Worm (Caenorhabditis elegans) whole organism, L2 larva: ENCODE data around the gene Y39G8B.9.

ENCODE experiments used
- C34F6.9 ChIP-seq: fragments of 150-350 bp; optimal IDR thresholded peaks from 2 replicates; lab custom pipeline; 2014; ENCODE audit warnings: missing biosample characterization, missing genetic modification characterization
- F13H6.1 ChIP-seq: sonication (generic microtip); optimal IDR thresholded peaks from 2 replicates; lab custom pipeline; 2016; ENCODE audit warnings: missing genetic modification characterization, missing compliant biosample characterization
- R02D3.7 ChIP-seq: fragments of 150-350 bp; optimal IDR thresholded peaks from 2 replicates; lab custom pipeline; 2014; ENCODE audit warnings: missing biosample characterization, missing genetic modification characterization
- Y55F3AM.14 ChIP-seq: fragments of 200-800 bp; sonication (Bioruptor generic); optimal IDR thresholded peaks from 2 replicates; lab custom pipeline; 2018; ENCODE audit warnings: mild to moderate bottlenecking, missing genetic modification characterization, missing compliant biosample characterization
- alr-1 ChIP-seq: fragments of 150-350 bp; optimal IDR thresholded peaks from 2 replicates; lab custom pipeline; 2014; ENCODE audit warnings: missing biosample characterization, missing genetic modification characterization
- aly-2 ChIP-seq: fragments of 150-350 bp; optimal IDR thresholded peaks from 2 replicates; lab custom pipeline; 2014; ENCODE audit warnings: missing biosample characterization, missing genetic modification characterization
- ama-1 ChIP-seq: fragments of 150-350 bp; optimal IDR thresholded peaks from 2 replicates; lab custom pipeline; 2018; ENCODE audit warnings: inconsistent platforms
- blmp-1 ChIP-seq: sonication (generic microtip); optimal IDR thresholded peaks from 2 replicates; lab custom pipeline; 2017; ENCODE audit warnings: missing genetic modification characterization, mild to moderate bottlenecking, missing compliant biosample characterization, antibody characterized with exemption, moderate library complexity; ENCODE audit not compliant: insufficient read depth
- crh-2 ChIP-seq: sonication (generic microtip); optimal IDR thresholded peaks from 2 replicates; lab custom pipeline; 2017; ENCODE audit warnings: missing biosample characterization, missing genetic modification characterization
- dmd-4 ChIP-seq: sonication (generic microtip); optimal IDR thresholded peaks from 2 replicates; lab custom pipeline; 2017; ENCODE audit warnings: missing biosample characterization, missing genetic modification characterization
- egl-27 ChIP-seq: sonication (generic microtip); optimal IDR thresholded peaks from 3 replicates; lab custom pipeline; 2017; ENCODE audit warnings: missing biosample characterization, missing genetic modification reagents, missing genetic modification characterization
- fos-1 ChIP-seq: fragments of 150-350 bp; optimal IDR thresholded peaks from 2 replicates; lab custom pipeline; 2014; ENCODE audit warnings: missing biosample characterization, missing genetic modification characterization
- gmeb-1 ChIP-seq: fragments of 150-350 bp; optimal IDR thresholded peaks from 2 replicates; lab custom pipeline; 2014; ENCODE audit warnings: missing biosample characterization, missing genetic modification characterization
- lin-11 ChIP-seq: fragments of 150-350 bp; sonication (generic microtip); optimal IDR thresholded peaks from 2 replicates; lab custom pipeline; 2014; ENCODE audit warnings: missing biosample characterization, missing genetic modification characterization, inconsistent platforms, mixed read lengths
- lin-13 ChIP-seq: fragments of 150-350 bp; optimal IDR thresholded peaks from 2 replicates; lab custom pipeline; 2014; ENCODE audit warnings: missing biosample characterization, missing genetic modification reagents, missing genetic modification characterization
- mab-5 ChIP-seq: fragments of 150-350 bp; optimal IDR thresholded peaks from 2 replicates; lab custom pipeline; 2014; ENCODE audit warnings: missing biosample characterization, missing genetic modification characterization
- mbf-1 ChIP-seq: sonication (generic microtip); optimal IDR thresholded peaks from 2 replicates; lab custom pipeline; 2017; ENCODE audit warnings: missing biosample characterization, missing genetic modification characterization
- mdl-1 ChIP-seq, 2 experiments: fragments of 150-350 bp in 1 of 2; sonication (generic microtip) in 1 of 2; optimal IDR thresholded peaks; 2 replicates each; lab custom pipeline; 2017; ENCODE audit warnings: missing biosample characterization in 2 of 2, missing genetic modification characterization in 2 of 2
- nhr-10 ChIP-seq: sonication (generic microtip); optimal IDR thresholded peaks from 2 replicates; lab custom pipeline; 2017; ENCODE audit warnings: missing biosample characterization, missing genetic modification characterization
- nhr-129 ChIP-seq: fragments of 150-350 bp; optimal IDR thresholded peaks from 2 replicates; lab custom pipeline; 2014; ENCODE audit warnings: missing biosample characterization, missing genetic modification characterization
- nhr-21 ChIP-seq: fragments of 150-350 bp; optimal IDR thresholded peaks from 2 replicates; lab custom pipeline; 2014; ENCODE audit warnings: missing biosample characterization, missing genetic modification characterization
- nhr-23 ChIP-seq: fragments of 150-350 bp; optimal IDR thresholded peaks from 2 replicates; lab custom pipeline; 2014; ENCODE audit warnings: missing biosample characterization, missing genetic modification reagents, missing genetic modification characterization
- nhr-237 ChIP-seq: fragments of 150-350 bp; optimal IDR thresholded peaks from 2 replicates; lab custom pipeline; 2014; ENCODE audit warnings: missing biosample characterization, missing genetic modification characterization
- nhr-25 ChIP-seq: fragments of 150-350 bp; sonication (generic microtip); optimal IDR thresholded peaks from 3 replicates; lab custom pipeline; 2014; ENCODE audit warnings: missing biosample characterization, missing genetic modification characterization
- nhr-6 ChIP-seq: fragments of 150-350 bp; optimal IDR thresholded peaks from 2 replicates; lab custom pipeline; 2014; ENCODE audit warnings: missing biosample characterization, missing genetic modification characterization
- nhr-77 ChIP-seq: fragments of 150-350 bp; optimal IDR thresholded peaks from 2 replicates; lab custom pipeline; 2014; ENCODE audit warnings: missing biosample characterization, missing genetic modification characterization
- peb-1 ChIP-seq: fragments of 150-350 bp; optimal IDR thresholded peaks from 2 replicates; lab custom pipeline; 2014; ENCODE audit warnings: missing biosample characterization, missing genetic modification characterization
- skn-1 ChIP-seq: sonication (generic microtip); optimal IDR thresholded peaks from 2 replicates; lab custom pipeline; 2017; ENCODE audit warnings: missing biosample characterization, missing genetic modification characterization
- sma-3 ChIP-seq: sonication (generic microtip); optimal IDR thresholded peaks from 2 replicates; lab custom pipeline; 2016; ENCODE audit warnings: missing genetic modification reagents, missing genetic modification characterization, missing compliant biosample characterization
- unc-55 ChIP-seq: fragments of 150-350 bp; sonication (generic microtip); optimal IDR thresholded peaks from 3 replicates; lab custom pipeline; 2014; ENCODE audit warnings: missing biosample characterization, missing genetic modification reagents, missing genetic modification characterization
- unc-62 ChIP-seq: fragments of 150-350 bp; optimal IDR thresholded peaks from 2 replicates; lab custom pipeline; 2014; ENCODE audit warnings: missing biosample characterization, missing genetic modification reagents, missing genetic modification characterization
- ztf-1 ChIP-seq: fragments of 200-800 bp; sonication (Bioruptor generic); conservative IDR thresholded peaks from 2 replicates; pipeline ENCODE4 v1.3.6; 2022; ENCODE audit warnings: missing genetic modification characterization, missing compliant biosample characterization
- ztf-11 ChIP-seq: sonication (generic microtip); optimal IDR thresholded peaks from 2 replicates; lab custom pipeline; 2017; ENCODE audit warnings: missing biosample characterization, missing genetic modification characterization

Gene Y39G8B.9

DNA sequence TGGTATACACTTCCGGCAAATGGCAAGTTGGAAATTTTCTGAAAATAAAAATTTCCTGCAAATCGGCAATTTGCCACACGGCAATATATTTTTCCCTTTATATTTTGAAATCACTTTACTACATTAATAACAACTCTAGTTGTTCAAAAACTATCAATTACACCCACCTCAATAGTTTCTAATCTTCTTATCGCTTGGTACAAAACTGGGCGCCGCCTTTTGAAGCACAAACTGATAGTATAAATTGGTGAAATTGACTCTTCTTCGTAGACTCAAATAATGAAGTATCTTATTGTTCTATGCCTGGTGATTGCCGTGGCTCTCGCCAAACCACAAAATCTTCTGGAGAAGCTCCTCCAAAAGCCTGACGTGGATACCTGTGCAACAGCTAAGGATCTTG is at the start of gene Y39G8B.9:
Gene Y39G8B.9, plus strand, starts transcription at position 269 of the 400 bp plus-strand sequence.
- TF ChIP-seq fos-1 (peak; percentile 54), mbf-1 (no peak), R02D3.7 (tag; lab: Kevin White, UChicago) (no peak), F13H6.1 (no peak)

DNA sequence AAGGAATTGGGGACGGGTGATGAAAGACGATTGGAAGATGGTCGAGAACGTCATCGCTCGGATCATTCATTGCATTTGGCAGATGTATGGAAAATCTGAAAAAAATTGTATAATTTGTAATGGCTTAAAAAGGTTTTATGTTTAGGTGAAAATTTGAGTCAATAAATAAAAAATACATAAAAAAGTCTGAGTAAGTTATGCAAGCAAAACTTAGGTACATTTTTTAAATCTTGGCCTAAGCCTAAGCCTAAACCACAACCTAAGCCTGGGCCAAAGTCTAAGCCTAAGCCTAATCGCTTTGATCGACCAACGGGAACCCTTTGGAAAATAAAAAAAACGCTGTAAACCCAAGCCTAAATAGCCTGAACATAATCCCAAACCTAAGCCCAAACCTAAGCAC is 49.2 kb upstream of the Y39G8B.9 start, which contains the start of gene hot-3:
Gene hot-3, minus strand, starts transcription at position 101 of the 400 bp plus-strand sequence.
- no peak for TF ChIP-seq nhr-77 (tag; lab: Kevin White, UChicago)
- TF ChIP-seq alr-1 (tag; lab: Kevin White, UChicago): no peak
- no peak for TF ChIP-seq ztf-1 (GFP tag; lab: Robert Waterston, UW)
- no peak for TF ChIP-seq egl-27 (tag; lab: Kevin White, UChicago)
- TF ChIP-seq nhr-6 (tag; lab: Kevin White, UChicago): no peak
- no peak for TF ChIP-seq skn-1 (tag; lab: Kevin White, UChicago)
- TF ChIP-seq Y55F3AM.14 (GFP tag; lab: Kevin White, UChicago): no peak
- TF ChIP-seq nhr-21 (tag; lab: Kevin White, UChicago): no peak
- no peak for TF ChIP-seq ztf-11
- no peak for TF ChIP-seq mdl-1 (tag; optimal IDR thresholded peaks at IDR 0.05; lab: Kevin White, UChicago)
- no peak for TF ChIP-seq ama-1 (lab: Kevin White, UChicago)
- no peak for TF ChIP-seq peb-1 (tag; lab: Kevin White, UChicago)
- TF ChIP-seq sma-3 (GFP tag; lab: Kevin White, UChicago): no peak
- TF ChIP-seq nhr-23 (tag; lab: Kevin White, UChicago): no peak
- no peak for TF ChIP-seq lin-13 (GFP tag; lab: Kevin White, UChicago)
- TF ChIP-seq, all 48 proteins: peak for 0

DNA sequence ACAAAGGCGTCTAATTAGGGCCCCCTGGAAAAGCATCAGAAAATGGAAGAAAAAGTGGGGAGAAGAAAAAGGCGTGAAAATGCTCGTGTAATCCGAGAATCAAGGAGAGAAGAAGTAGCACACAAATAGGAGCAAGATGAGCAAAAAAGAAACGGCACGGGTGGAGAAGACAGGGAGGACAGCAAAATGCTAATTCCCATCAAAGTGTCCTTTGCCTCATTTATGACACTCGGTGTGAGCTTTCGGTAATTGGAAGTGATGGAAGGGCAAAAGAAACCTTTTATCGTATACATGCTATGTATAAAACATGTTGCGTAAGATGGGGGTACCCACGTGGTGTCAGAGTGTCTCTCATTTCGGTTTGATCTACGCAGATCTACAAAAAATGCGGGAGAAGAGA is 47.6 kb upstream of the Y39G8B.9 start:
- no peak for TF ChIP-seq alr-1 (tag; lab: Kevin White, UChicago)
- no peak for TF ChIP-seq unc-62 (GFP tag; lab: Kevin White, UChicago)
- TF ChIP-seq ama-1 (lab: Kevin White, UChicago): no peak
- TF ChIP-seq mdl-1 (tag; optimal IDR thresholded peaks at IDR 0.05; lab: Kevin White, UChicago): no peak
- TF ChIP-seq nhr-25 (tag; lab: Kevin White, UChicago): no peak
- TF ChIP-seq ztf-11: no peak
- no peak for TF ChIP-seq ztf-1 (GFP tag; lab: Robert Waterston, UW)
- no peak for TF ChIP-seq gmeb-1 (tag; lab: Kevin White, UChicago)
- TF ChIP-seq C34F6.9 (tag; lab: Kevin White, UChicago): no peak
- TF ChIP-seq nhr-129: no peak
- TF ChIP-seq nhr-77 (tag; lab: Kevin White, UChicago): no peak
- TF ChIP-seq skn-1 (tag; lab: Kevin White, UChicago): no peak
- no peak for TF ChIP-seq nhr-237
- TF ChIP-seq nhr-23 (tag; lab: Kevin White, UChicago): no peak
- TF ChIP-seq sma-3 (GFP tag; lab: Kevin White, UChicago): no peak

DNA sequence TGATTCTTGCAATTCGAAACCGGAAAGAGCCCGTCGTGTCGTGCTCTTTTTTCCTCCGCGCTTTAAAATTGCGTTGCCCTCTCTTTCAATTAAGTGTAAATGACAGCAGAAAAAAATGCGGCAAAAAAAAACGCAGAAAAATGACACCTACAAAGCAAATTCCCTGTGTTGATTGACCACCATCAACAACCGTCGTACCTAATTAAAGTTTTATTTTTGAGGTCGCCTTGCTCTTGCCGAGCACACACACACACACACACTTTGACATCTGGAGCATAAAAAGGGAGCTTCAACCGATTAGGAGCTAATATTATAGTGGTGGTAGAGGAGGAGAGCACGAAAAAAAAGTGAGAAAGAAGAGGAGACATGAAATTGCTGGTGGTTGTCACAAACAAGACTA is 45.3 kb upstream of the Y39G8B.9 start:
- TF ChIP-seq nhr-21 (tag; lab: Kevin White, UChicago) (no peak), nhr-6 (tag; lab: Kevin White, UChicago) (no peak), lin-11 (no peak), fos-1 (no peak), blmp-1 (tag; lab: Kevin White, UChicago) (no peak), crh-2 (tag; lab: Kevin White, UChicago) (no peak), nhr-77 (tag; lab: Kevin White, UChicago) (no peak), peb-1 (tag; lab: Kevin White, UChicago) (no peak), Y55F3AM.14 (GFP tag; lab: Kevin White, UChicago) (no peak), nhr-10 (tag; lab: Kevin White, UChicago) (no peak), ama-1 (lab: Kevin White, UChicago) (no peak), aly-2 (tag; lab: Kevin White, UChicago) (no peak), ztf-1 (GFP tag; lab: Robert Waterston, UW) (no peak), ztf-11 (no peak), unc-55 (no peak), nhr-23 (tag; lab: Kevin White, UChicago) (no peak), F13H6.1 (no peak), dmd-4 (tag; lab: Kevin White, UChicago) (no peak), nhr-25 (tag; lab: Kevin White, UChicago) (no peak)

DNA sequence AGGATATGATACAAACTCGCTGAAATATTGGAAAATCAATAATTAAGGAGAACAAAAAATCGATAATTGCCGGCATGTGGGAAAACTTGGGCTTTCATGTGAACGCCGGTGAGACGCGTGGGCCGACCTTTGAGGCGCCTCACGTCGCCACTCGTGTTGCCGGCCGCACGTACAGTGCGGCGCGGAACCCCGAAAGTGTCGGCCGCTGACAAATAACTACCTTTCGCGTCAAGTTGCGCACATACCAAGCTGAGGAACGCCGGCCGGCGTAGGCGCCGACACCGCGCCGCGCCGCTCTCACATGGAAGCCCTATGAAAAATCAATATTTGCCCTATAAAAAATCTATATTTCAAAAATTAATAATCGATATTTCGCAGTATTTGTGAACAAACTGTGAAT is 42.9 kb upstream of the Y39G8B.9 start:
- TF ChIP-seq F13H6.1: no peak
- no peak for TF ChIP-seq mab-5 (tag; lab: Kevin White, UChicago)
- no peak for TF ChIP-seq lin-13 (GFP tag; lab: Kevin White, UChicago)
- TF ChIP-seq skn-1 (tag; lab: Kevin White, UChicago): no peak
- TF ChIP-seq R02D3.7 (tag; lab: Kevin White, UChicago): no peak
- TF ChIP-seq Y55F3AM.14 (GFP tag; lab: Kevin White, UChicago): no peak
